Fruit fly (Drosophila melanogaster) S2 (cell line): ENCODE measurements around the gene sowi.

Source experiments
- CG8478 ChIP-seq: fragments of >200 bp; optimal IDR thresholded peaks from 2 replicates; lab custom pipeline; 2018
- CTCF ChIP-seq, 2 experiments: fragments of >200 bp; optimal IDR thresholded peaks; 2 replicates each; lab custom pipeline; 2018

DNA sequence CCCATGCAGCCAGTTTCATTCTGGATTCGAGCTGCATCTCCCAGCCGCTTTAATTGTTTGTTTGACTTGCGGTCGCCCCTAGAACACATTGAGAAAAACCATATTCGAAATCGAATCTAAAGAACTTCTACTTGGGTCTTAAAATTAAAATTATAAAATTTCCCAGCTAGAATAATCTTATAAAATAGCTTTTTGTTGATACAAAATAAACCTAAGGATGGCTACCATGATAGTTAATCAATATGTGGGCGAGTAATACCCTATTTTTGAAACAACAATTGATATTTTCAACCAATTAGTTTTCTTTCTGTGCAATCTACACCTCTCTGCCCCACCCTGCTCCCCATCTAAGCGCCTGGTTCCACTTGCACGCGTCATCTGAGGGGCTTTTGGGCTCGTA lies 46.8 kb upstream of the sowi start:
- TF ChIP-seq CTCF (optimal IDR thresholded peaks at IDR 0.05; lab: Kevin White, UChicago) (no peak), CG8478 (lab: Kevin White, UChicago) (no peak)
